Worm (Caenorhabditis elegans) whole organism, L1 larva: Measurements from ENCODE around the gene fip-1.

Experiments used
- C04F5.9 ChIP-seq: sonication (generic microtip); optimal IDR thresholded peaks from 2 replicates; lab custom pipeline; 2016; ENCODE audit warnings: missing genetic modification characterization, missing compliant biosample characterization
- C16A3.4 ChIP-seq: fragments of 150-350 bp; optimal IDR thresholded peaks from 2 replicates; lab custom pipeline; 2014; ENCODE audit warnings: missing biosample characterization, missing genetic modification characterization
- F16B12.6 ChIP-seq: fragments of 150-350 bp; optimal IDR thresholded peaks from 2 replicates; lab custom pipeline; 2014; ENCODE audit warnings: missing biosample characterization, missing genetic modification characterization
- Y116A8C.19 ChIP-seq: sonication (generic microtip); optimal IDR thresholded peaks from 2 replicates; lab custom pipeline; 2016; ENCODE audit warnings: missing compliant biosample characterization, missing genetic modification characterization, borderline replicate concordance
- aly-2 ChIP-seq: fragments of 150-350 bp; optimal IDR thresholded peaks from 2 replicates; lab custom pipeline; 2014; ENCODE audit warnings: missing biosample characterization, missing genetic modification characterization
- blmp-1 ChIP-seq: fragments of 150-350 bp; optimal IDR thresholded peaks from 2 replicates; lab custom pipeline; 2014; ENCODE audit warnings: missing biosample characterization, missing genetic modification characterization
- ceh-63 ChIP-seq: fragments of 200-800 bp; sonication (Bioruptor generic); optimal IDR thresholded peaks from 2 replicates; lab custom pipeline; 2018; ENCODE audit warnings: mild to moderate bottlenecking, missing genetic modification characterization, missing compliant biosample characterization
- ceh-82 ChIP-seq, 3 experiments: fragments of 150-350 bp in 1 of 3; sonication (generic microtip) in 2 of 3; optimal IDR thresholded peaks; 2 replicates each; lab custom pipeline; 2014 to 2017; ENCODE audit warnings: missing biosample characterization in 3 of 3, missing genetic modification characterization in 3 of 3
- ceh-90 ChIP-seq: sonication (generic microtip); optimal IDR thresholded peaks from 2 replicates; lab custom pipeline; 2016; ENCODE audit warnings: missing genetic modification characterization, missing compliant biosample characterization
- ces-1 ChIP-seq: fragments of 150-350 bp; optimal IDR thresholded peaks from 2 replicates; lab custom pipeline; 2014; ENCODE audit warnings: missing biosample characterization, missing genetic modification reagents, missing genetic modification characterization
- dpl-1 ChIP-seq, 3 experiments: fragments of 150-350 bp in 2 of 3; sonication (generic microtip) in 1 of 3; optimal IDR thresholded peaks; 2 replicates each; lab custom pipeline; 2014 to 2017; ENCODE audit warnings: missing biosample characterization in 3 of 3, missing genetic modification characterization in 3 of 3, missing genetic modification reagents in 3 of 3
- dsc-1 ChIP-seq: sonication (generic microtip); optimal IDR thresholded peaks from 2 replicates; lab custom pipeline; 2016; ENCODE audit warnings: mild to moderate bottlenecking, missing genetic modification characterization, missing compliant biosample characterization
- efl-1 ChIP-seq, 4 experiments: fragments of 150-350 bp; optimal IDR thresholded peaks in 3 of 4; peaks in 1 of 4; 1 replicate in 1 of 4; 2 replicates in 3 of 4; lab custom pipeline; 2014; ENCODE audit warnings: missing biosample characterization in 2 of 4, missing genetic modification characterization in 2 of 4, missing genetic modification reagents in 2 of 4
- efl-3 ChIP-seq: fragments of 200-800 bp; sonication (Bioruptor generic); optimal IDR thresholded peaks from 2 replicates; lab custom pipeline; 2018; ENCODE audit warnings: mild to moderate bottlenecking, missing genetic modification characterization, missing compliant biosample characterization
- egl-13 ChIP-seq: sonication (generic microtip); optimal IDR thresholded peaks from 2 replicates; lab custom pipeline; 2016; ENCODE audit warnings: missing genotype, missing genetic modification reagents, missing genetic modification characterization, missing compliant biosample characterization
- fos-1 ChIP-seq: fragments of 150-350 bp; optimal IDR thresholded peaks from 2 replicates; lab custom pipeline; 2014; ENCODE audit warnings: missing biosample characterization, missing genetic modification characterization
- grh-1 ChIP-seq: fragments of 200-800 bp; sonication (Bioruptor generic); IDR thresholded peaks from 2 replicates; pipeline ENCODE4 v1.3.6; 2022; ENCODE audit warnings: missing genetic modification reagents, missing genetic modification characterization, missing compliant biosample characterization
- hlh-17 ChIP-seq: fragments of 200-800 bp; sonication (Bioruptor generic); optimal IDR thresholded peaks from 2 replicates; lab custom pipeline; 2018; ENCODE audit warnings: missing genetic modification characterization, mild to moderate bottlenecking, missing compliant biosample characterization, moderate library complexity, borderline replicate concordance
- hlh-4 ChIP-seq: sonication (generic microtip); optimal IDR thresholded peaks from 2 replicates; lab custom pipeline; 2016; ENCODE audit warnings: mild to moderate bottlenecking, missing genetic modification characterization, missing compliant biosample characterization
- irx-1 ChIP-seq: sonication (generic microtip); optimal IDR thresholded peaks from 2 replicates; lab custom pipeline; 2016; ENCODE audit warnings: missing genetic modification characterization, missing compliant biosample characterization
- jun-1 ChIP-seq: fragments of 150-350 bp; optimal IDR thresholded peaks from 2 replicates; lab custom pipeline; 2014; ENCODE audit warnings: missing biosample characterization, missing genetic modification reagents, missing genetic modification characterization
- lin-13 ChIP-seq: fragments of 150-350 bp; optimal IDR thresholded peaks from 2 replicates; lab custom pipeline; 2014; ENCODE audit warnings: missing biosample characterization, missing genetic modification reagents, missing genetic modification characterization
- lin-14 ChIP-seq: fragments of 200-800 bp; sonication (Bioruptor generic); optimal IDR thresholded peaks from 2 replicates; lab custom pipeline; 2018; ENCODE audit warnings: mild to moderate bottlenecking, missing genetic modification characterization, moderate library complexity, missing compliant biosample characterization
- lin-15B ChIP-seq: fragments of 150-350 bp; sonication (generic microtip); optimal IDR thresholded peaks from 3 replicates; lab custom pipeline; 2014; ENCODE audit warnings: missing biosample characterization, missing genetic modification characterization
- lin-39 ChIP-seq: fragments of 150-350 bp; optimal IDR thresholded peaks from 2 replicates; lab custom pipeline; 2014; ENCODE audit warnings: missing biosample characterization, missing genetic modification reagents, missing genetic modification characterization
- lir-3 ChIP-seq: sonication (generic microtip); optimal IDR thresholded peaks from 2 replicates; lab custom pipeline; 2016; ENCODE audit warnings: mild to moderate bottlenecking, missing genetic modification characterization, moderate library complexity, missing compliant biosample characterization; ENCODE audit not compliant: poor library complexity
- lsy-2 ChIP-seq, 2 experiments: fragments of 150-350 bp; optimal IDR thresholded peaks; 2 replicates each; lab custom pipeline; 2014; ENCODE audit warnings: missing biosample characterization in 2 of 2, missing genetic modification characterization in 2 of 2
- mdl-1 ChIP-seq, 2 experiments: fragments of 150-350 bp; optimal IDR thresholded peaks; 2 replicates each; lab custom pipeline; 2014 to 2017; ENCODE audit warnings: missing biosample characterization in 2 of 2, missing genetic modification characterization in 2 of 2, inconsistent platforms in 1 of 2
- mep-1 ChIP-seq: fragments of 150-350 bp; optimal IDR thresholded peaks from 2 replicates; lab custom pipeline; 2014; ENCODE audit warnings: missing biosample characterization, missing genetic modification characterization
- nhr-19 ChIP-seq: fragments of 200-800 bp; sonication (Bioruptor generic); conservative IDR thresholded peaks from 2 replicates; pipeline ENCODE4 v1.3.6; 2022; ENCODE audit warnings: missing genetic modification characterization, missing compliant biosample characterization
- nhr-20 ChIP-seq: sonication (generic microtip); optimal IDR thresholded peaks from 2 replicates; lab custom pipeline; 2016; ENCODE audit warnings: mild to moderate bottlenecking, missing genetic modification characterization, missing compliant biosample characterization
- nhr-28 ChIP-seq: fragments of 150-350 bp; optimal IDR thresholded peaks from 2 replicates; lab custom pipeline; 2014; ENCODE audit warnings: missing biosample characterization, missing genetic modification characterization
- nhr-77 ChIP-seq: fragments of 150-350 bp; optimal IDR thresholded peaks from 2 replicates; lab custom pipeline; 2014; ENCODE audit warnings: missing biosample characterization, missing genetic modification characterization
- nhr-84 ChIP-seq: sonication (generic microtip); optimal IDR thresholded peaks from 2 replicates; lab custom pipeline; 2017; ENCODE audit warnings: missing biosample characterization, missing genetic modification characterization
- nhr-85 ChIP-seq: sonication (generic microtip); peaks from one replicate; lab custom pipeline; 2016; ENCODE audit warnings: missing genetic modification characterization, inconsistent platforms, missing compliant biosample characterization
- nhr-90 ChIP-seq: sonication (generic microtip); optimal IDR thresholded peaks from 2 replicates; lab custom pipeline; 2016; ENCODE audit warnings: mild to moderate bottlenecking, missing genetic modification characterization, missing compliant biosample characterization; ENCODE audit not compliant: poor library complexity
- pag-3 ChIP-seq: sonication (generic microtip); optimal IDR thresholded peaks from 2 replicates; lab custom pipeline; 2017; ENCODE audit warnings: missing genetic modification characterization, mild to moderate bottlenecking, missing compliant biosample characterization, antibody characterized with exemption, borderline replicate concordance; ENCODE audit not compliant: insufficient read depth
- pax-3 ChIP-seq: fragments of 200-800 bp; sonication (Bioruptor generic); optimal IDR thresholded peaks from 2 replicates; lab custom pipeline; 2018; ENCODE audit warnings: mild to moderate bottlenecking, missing genetic modification characterization, moderate library complexity, missing compliant biosample characterization
- pqm-1 ChIP-seq: sonication (generic microtip); optimal IDR thresholded peaks from 3 replicates; lab custom pipeline; 2017; ENCODE audit warnings: missing biosample characterization, missing genetic modification characterization
- rnt-1 ChIP-seq: sonication (generic microtip); optimal IDR thresholded peaks from 2 replicates; lab custom pipeline; 2016; ENCODE audit warnings: mild to moderate bottlenecking, missing genetic modification characterization, moderate library complexity, missing compliant biosample characterization
- skn-1 ChIP-seq: fragments of 150-350 bp; optimal IDR thresholded peaks from 2 replicates; lab custom pipeline; 2014; ENCODE audit warnings: missing biosample characterization, missing genetic modification characterization
- snu-23 ChIP-seq: sonication (generic microtip); optimal IDR thresholded peaks from 2 replicates; lab custom pipeline; 2016; ENCODE audit warnings: missing genetic modification characterization, missing compliant biosample characterization
- sox-4 ChIP-seq: sonication (generic microtip); optimal IDR thresholded peaks from 2 replicates; lab custom pipeline; 2016; ENCODE audit warnings: missing genetic modification characterization, missing compliant biosample characterization
- sptf-1 ChIP-seq: fragments of 150-350 bp; optimal IDR thresholded peaks from 2 replicates; lab custom pipeline; 2014; ENCODE audit warnings: missing biosample characterization, missing genetic modification characterization
- swsn-7 ChIP-seq: sonication (generic microtip); optimal IDR thresholded peaks from 2 replicates; lab custom pipeline; 2016; ENCODE audit warnings: missing genetic modification characterization, missing compliant biosample characterization
- tlp-1 ChIP-seq: fragments of 150-350 bp; optimal IDR thresholded peaks from 2 replicates; lab custom pipeline; 2014; ENCODE audit warnings: missing biosample characterization, missing genetic modification characterization
- unc-130 ChIP-seq: fragments of 150-350 bp; optimal IDR thresholded peaks from 2 replicates; lab custom pipeline; 2017; ENCODE audit warnings: missing biosample characterization, missing genetic modification characterization, inconsistent platforms
- ztf-4 ChIP-seq: fragments of 150-350 bp; optimal IDR thresholded peaks from 2 replicates; lab custom pipeline; 2014; ENCODE audit warnings: missing biosample characterization, missing genetic modification characterization

The fip-1 gene

ce11 chrIII:8688438-8688946 lies 48.9 kb downstream of the fip-1 start, which contains the start of gene hadb-1 (continued):
- no peak for TF ChIP-seq efl-3 (GFP tag; lab: Kevin White, UChicago)
- peak; percentile 54 for TF ChIP-seq nhr-20 (tag; lab: Kevin White, UChicago)
- TF ChIP-seq lin-39, result no peak
- TF ChIP-seq mep-1, result peak; percentile 4

DNA sequence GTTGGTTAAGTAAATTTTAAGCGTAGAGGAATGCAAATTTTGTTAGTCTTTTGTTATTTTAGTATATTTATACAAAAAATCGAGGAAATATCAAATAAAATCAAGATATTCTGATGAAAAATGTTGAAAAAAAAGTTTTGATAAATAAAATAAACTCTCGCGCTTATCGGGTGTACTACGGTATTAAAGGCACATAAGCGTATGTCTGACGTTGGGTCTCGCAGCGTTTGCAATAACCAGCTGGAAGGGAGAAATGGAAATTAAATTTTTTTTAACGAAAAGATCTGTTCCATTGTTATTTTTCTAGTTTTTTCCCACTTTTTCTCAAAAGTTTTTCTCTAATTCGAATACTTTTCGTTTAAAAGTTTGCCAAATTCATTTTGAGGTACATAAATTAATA lies 49.6 kb downstream of the fip-1 start:
- TF ChIP-seq unc-130 (no peak), rnt-1 (tag; lab: Kevin White, UChicago) (no peak)

ce11 chrIII:8689655-8690054 lies 50.1 kb downstream of the fip-1 start, which contains the start of gene B0303.4:
TSS of gene B0303.4 (plus strand) at chrIII:8689850.
- peak; percentile 33 for TF ChIP-seq dsc-1 (tag; lab: Kevin White, UChicago)
- peak; percentile 53 for TF ChIP-seq skn-1 (tag; lab: Kevin White, UChicago)
- no peak for TF ChIP-seq hlh-17 (GFP tag; lab: Kevin White, UChicago)
- peak in 1 of 3 experiments; percentile 33 for TF ChIP-seq ceh-82 (tag; optimal IDR thresholded peaks at IDR 0.05; lab: Kevin White, UChicago)
- no peak for TF ChIP-seq pqm-1 (tag; lab: Kevin White, UChicago)
- TF ChIP-seq nhr-84 (tag; lab: Kevin White, UChicago), result no peak
- TF ChIP-seq irx-1, result no peak
- no peak for TF ChIP-seq grh-1 (GFP tag; lab: Robert Waterston, UW)
- TF ChIP-seq C16A3.4, result peak; percentile 51
- no peak for TF ChIP-seq nhr-28 (tag; lab: Kevin White, UChicago)
- peak; percentile 89 for TF ChIP-seq lin-14 (GFP tag; lab: Kevin White, UChicago)
- TF ChIP-seq ceh-90 (tag; lab: Kevin White, UChicago), result no peak
- no peak for TF ChIP-seq nhr-85 (tag; lab: Kevin White, UChicago)
- TF ChIP-seq unc-130, result peak; percentile 48
- no peak for TF ChIP-seq pax-3 (tag; lab: Kevin White, UChicago)
- TF ChIP-seq blmp-1 (tag; lab: Kevin White, UChicago), result peak; percentile 83
- no peak for TF ChIP-seq tlp-1
- TF ChIP-seq efl-1 (optimal IDR thresholded peaks at IDR 0.05; lab: Kevin White, UChicago), result peak; percentile 59 to 64
- peak; percentile 55 to 63 for TF ChIP-seq efl-1 (GFP tag; optimal IDR thresholded peaks at IDR 0.05 in 1 of 2; lab: Kevin White, UChicago)
- no peak for TF ChIP-seq jun-1 (tag; lab: Kevin White, UChicago)
- peak; percentile 55 for TF ChIP-seq swsn-7 (tag; lab: Kevin White, UChicago)
- no peak for TF ChIP-seq sox-4 (tag; lab: Kevin White, UChicago)
- TF ChIP-seq lin-15B (tag; lab: Kevin White, UChicago), result peak; percentile 38
- TF ChIP-seq ztf-4 (tag; lab: Kevin White, UChicago), result no peak
- peak; percentile 38 for TF ChIP-seq lir-3 (tag; lab: Kevin White, UChicago)
- TF ChIP-seq hlh-4 (tag; lab: Kevin White, UChicago), result no peak
- TF ChIP-seq aly-2 (tag; lab: Kevin White, UChicago), result no peak
- TF ChIP-seq lsy-2 (tag; optimal IDR thresholded peaks at IDR 0.05; lab: Kevin White, UChicago), result peak; percentile 76
- TF ChIP-seq egl-13 (tag; lab: Kevin White, UChicago), result no peak
- no peak for TF ChIP-seq C04F5.9 (tag; lab: Kevin White, UChicago)
- TF ChIP-seq ces-1 (GFP tag; lab: Kevin White, UChicago), result no peak
- TF ChIP-seq fos-1, result no peak
- TF ChIP-seq mdl-1 (tag; optimal IDR thresholded peaks at IDR 0.05; lab: Kevin White, UChicago), result peak in 1 of 2 experiments; percentile 28
- TF ChIP-seq nhr-77 (tag; lab: Kevin White, UChicago), result no peak
- TF ChIP-seq dpl-1 (GFP tag; optimal IDR thresholded peaks at IDR 0.05; lab: Kevin White, UChicago), result peak; percentile 46 to 68 (median 51)
- TF ChIP-seq nhr-19 (GFP tag; lab: Robert Waterston, UW), result no peak
- TF ChIP-seq snu-23 (GFP tag; lab: Kevin White, UChicago), result peak; percentile 74
- TF ChIP-seq mep-1, result peak; percentile 92
- peak; percentile 43 for TF ChIP-seq pag-3 (tag; lab: Kevin White, UChicago)
- TF ChIP-seq sptf-1 (tag; lab: Kevin White, UChicago), result no peak
- TF ChIP-seq nhr-90 (tag; lab: Kevin White, UChicago), result peak; percentile 20
- peak; percentile 83 for TF ChIP-seq F16B12.6
- peak; percentile 29 for TF ChIP-seq lin-13
- TF ChIP-seq rnt-1 (tag; lab: Kevin White, UChicago), result peak; percentile 54
- TF ChIP-seq ceh-63, result no peak
- TF ChIP-seq Y116A8C.19 (tag; lab: Kevin White, UChicago), result no peak
- peak; percentile 52 for TF ChIP-seq nhr-20 (tag; lab: Kevin White, UChicago)
